Fruit fly (Drosophila melanogaster): Measurements from ENCODE around the gene Pgant35A.

- TF ChIP-seq achi (GFP tag; optimal IDR thresholded peaks at IDR 0.05) (no peak), lz (GFP tag; optimal IDR thresholded peaks at IDR 0.05) (no peak), CG8119 (GFP tag; IDR thresholded peaks at IDR 0.05) (no peak), CG16779 (tag; optimal IDR thresholded peaks at IDR 0.05) (no peak), CG10669 (GFP tag; optimal IDR thresholded peaks at IDR 0.05) (no peak), CG9139 (GFP tag; optimal IDR thresholded peaks at IDR 0.05) (no peak)
Measured at dm6 chr2L:14403568-14403967, 44.5 kb downstream of the Pgant35A start.
